Fruit fly (Drosophila melanogaster) whole organism, embryonic: ENCODE data around the gene CG5498.

Source experiments
- Asciz ChIP-seq: fragments of 200-800 bp; sonication (Bioruptor generic); optimal IDR thresholded peaks from 2 replicates; lab custom pipeline; 2017; ENCODE audit warnings: missing biosample characterization, mild to moderate bottlenecking, missing genetic modification characterization, missing genetic modification reagents
- BtbVII ChIP-seq: fragments of 200-800 bp; sonication (Bioruptor generic); optimal IDR thresholded peaks from 3 replicates; lab custom pipeline; 2017; ENCODE audit warnings: missing biosample characterization, mild to moderate bottlenecking, missing genetic modification characterization
- CG10274 ChIP-seq: fragments of 200-800 bp; sonication (Bioruptor generic); optimal IDR thresholded peaks from 3 replicates; lab custom pipeline; 2017; ENCODE audit warnings: missing biosample characterization, mild to moderate bottlenecking, missing genetic modification characterization
- CG10979 ChIP-seq: fragments of 200-800 bp; sonication (Bioruptor generic); optimal IDR thresholded peaks from 2 replicates; lab custom pipeline; 2018; ENCODE audit warnings: missing biosample characterization, mild to moderate bottlenecking, missing genetic modification characterization, moderate library complexity
- CG11504 ChIP-seq: fragments of 200-800 bp; sonication (Bioruptor generic); optimal IDR thresholded peaks from 3 replicates; lab custom pipeline; 2019; ENCODE audit warnings: missing biosample characterization, mild to moderate bottlenecking, missing genetic modification characterization, moderate library complexity
- CG11560 ChIP-seq: fragments of 200-800 bp; sonication (Bioruptor generic); IDR thresholded peaks from 3 replicates; pipeline ENCODE4 v1.3.6; 2022; ENCODE audit warnings: missing biosample characterization, missing genetic modification characterization
- CG12071 ChIP-seq: fragments of 200-800 bp; sonication (Bioruptor generic); optimal IDR thresholded peaks from 3 replicates; lab custom pipeline; 2018; ENCODE audit warnings: missing biosample characterization, mild to moderate bottlenecking, missing genetic modification characterization
- CG12769 ChIP-seq: fragments of 200-800 bp; sonication (Bioruptor generic); optimal IDR thresholded peaks from 2 replicates; lab custom pipeline; 2019; ENCODE audit warnings: missing biosample characterization, mild to moderate bottlenecking, missing genetic modification characterization, moderate library complexity
- CG13424 ChIP-seq: fragments of 200-800 bp; sonication (Bioruptor generic); optimal IDR thresholded peaks from 2 replicates; lab custom pipeline; 2019; ENCODE audit warnings: missing biosample characterization, mild to moderate bottlenecking, missing genetic modification characterization, moderate library complexity
- CG15479 ChIP-seq: fragments of 200-800 bp; sonication (Bioruptor generic); optimal IDR thresholded peaks from 3 replicates; lab custom pipeline; 2019; ENCODE audit warnings: missing biosample characterization, mild to moderate bottlenecking, missing genetic modification characterization, moderate library complexity
- CG1603 ChIP-seq: fragments of 200-800 bp; sonication (Bioruptor generic); optimal IDR thresholded peaks from 2 replicates; lab custom pipeline; 2019; ENCODE audit warnings: missing biosample characterization, mild to moderate bottlenecking, missing genetic modification characterization, moderate library complexity
- CG31441 ChIP-seq: fragments of 200-800 bp; sonication (Bioruptor generic); IDR thresholded peaks from 2 replicates; pipeline ENCODE4 v1.3.6; 2022; ENCODE audit warnings: missing biosample characterization, missing genetic modification characterization
- CG4854 ChIP-seq: fragments of 200-800 bp; sonication (Bioruptor generic); optimal IDR thresholded peaks from 2 replicates; lab custom pipeline; 2016; ENCODE audit warnings: missing biosample characterization, missing genetic modification characterization, inconsistent platforms
- CG6765 ChIP-seq: fragments of 200-800 bp; sonication (Bioruptor generic); optimal IDR thresholded peaks from 3 replicates; lab custom pipeline; 2017; ENCODE audit warnings: missing biosample characterization, mild to moderate bottlenecking, missing genetic modification characterization
- CG7372 ChIP-seq: fragments of 200-800 bp; sonication (Bioruptor generic); IDR thresholded peaks from 2 replicates; pipeline ENCODE4 v1.3.6; 2022; ENCODE audit warnings: missing biosample characterization, missing genetic modification characterization
- CG8089 ChIP-seq: fragments of 200-800 bp; sonication (Bioruptor generic); optimal IDR thresholded peaks from 3 replicates; lab custom pipeline; 2016; ENCODE audit warnings: missing biosample characterization, missing genetic modification characterization
- CG9437 ChIP-seq: fragments of 200-800 bp; sonication (Bioruptor generic); optimal IDR thresholded peaks from 2 replicates; lab custom pipeline; 2018; ENCODE audit warnings: missing biosample characterization, mild to moderate bottlenecking, missing genetic modification characterization
- CTCF ChIP-seq: fragments of 200-800 bp; sonication (Bioruptor generic); optimal IDR thresholded peaks from 2 replicates; lab custom pipeline; 2017; ENCODE audit warnings: missing biosample characterization, mild to moderate bottlenecking, missing genetic modification characterization, moderate library complexity
- Dbx ChIP-seq: fragments of 200-800 bp; sonication (Bioruptor generic); IDR thresholded peaks from 3 replicates; pipeline ENCODE4 v1.3.6; 2022; ENCODE audit warnings: missing biosample characterization, missing genetic modification characterization
- Eip74EF ChIP-seq, 2 experiments: fragments of 200-800 bp in 1 of 2; fragments of >200 bp in 1 of 2; sonication (Bioruptor generic) in 1 of 2; optimal IDR thresholded peaks; 2 replicates each; lab custom pipeline; 2017 to 2019; ENCODE audit warnings: missing biosample characterization in 2 of 2, missing genetic modification characterization in 2 of 2, mild to moderate bottlenecking in 1 of 2, moderate library complexity in 1 of 2
- Lim3 ChIP-seq: fragments of 200-800 bp; sonication (Bioruptor generic); IDR thresholded peaks from 2 replicates; pipeline ENCODE4 v1.3.6; 2022; ENCODE audit warnings: missing biosample characterization, missing genetic modification characterization
- NC2β ChIP-seq: fragments of 200-800 bp; sonication (Bioruptor generic); optimal IDR thresholded peaks from 2 replicates; lab custom pipeline; 2016; ENCODE audit warnings: missing biosample characterization, missing genetic modification characterization
- Poxn ChIP-seq: fragments of 200-800 bp; sonication (Bioruptor generic); IDR thresholded peaks from 2 replicates; pipeline ENCODE4 v1.3.6; 2022; ENCODE audit warnings: missing biosample characterization, missing genetic modification characterization
- Ravus ChIP-seq: fragments of 200-800 bp; sonication (Bioruptor generic); IDR thresholded peaks from 2 replicates; pipeline ENCODE4 v1.3.6; 2022; ENCODE audit warnings: missing biosample characterization, missing genetic modification characterization
- Sox100B ChIP-seq: fragments of 200-800 bp; sonication (Bioruptor generic); optimal IDR thresholded peaks from 3 replicates; lab custom pipeline; 2018; ENCODE audit warnings: missing biosample characterization, mild to moderate bottlenecking, missing genetic modification characterization
- Ssrp ChIP-seq: fragments of 200-800 bp; sonication (Bioruptor generic); optimal IDR thresholded peaks from 2 replicates; lab custom pipeline; 2018; ENCODE audit warnings: missing biosample characterization, mild to moderate bottlenecking, missing genetic modification characterization, moderate library complexity
- Trl ChIP-seq, 3 experiments: fragments of >200 bp in 2 of 3; fragments of 200-800 bp in 1 of 3; sonication (Bioruptor generic) in 1 of 3; optimal IDR thresholded peaks; 2 replicates in 1 of 3; 3 replicates in 2 of 3; lab custom pipeline; 2016 to 2017; ENCODE audit warnings: missing biosample characterization in 1 of 3, missing genetic modification characterization in 1 of 3
- YL-1 ChIP-seq: fragments of 200-800 bp; sonication (Bioruptor generic); optimal IDR thresholded peaks from 3 replicates; lab custom pipeline; 2017; ENCODE audit warnings: missing biosample characterization, mild to moderate bottlenecking, missing genetic modification characterization
- bsh ChIP-seq, 2 experiments: fragments of 200-800 bp; sonication (Bioruptor generic); optimal IDR thresholded peaks; 2 replicates each; lab custom pipeline; 2017 to 2018; ENCODE audit warnings: mild to moderate bottlenecking in 2 of 2, missing biosample characterization in 2 of 2, missing genetic modification characterization in 2 of 2, moderate library complexity in 1 of 2
- btn ChIP-seq: fragments of 200-800 bp; sonication (Bioruptor generic); optimal IDR thresholded peaks from 2 replicates; lab custom pipeline; 2016; ENCODE audit warnings: missing biosample characterization, missing genetic modification characterization
- dpn ChIP-seq, 2 experiments: fragments of 200-800 bp; sonication (Bioruptor generic); optimal IDR thresholded peaks; 3 replicates each; lab custom pipeline; 2016; ENCODE audit warnings: missing biosample characterization in 2 of 2, missing genetic modification characterization in 2 of 2
- en ChIP-seq: fragments of 200-800 bp; sonication (Bioruptor generic); optimal IDR thresholded peaks from 2 replicates; lab custom pipeline; 2016; ENCODE audit warnings: missing biosample characterization, missing genetic modification characterization
- fd102C ChIP-seq: fragments of 200-800 bp; sonication (Bioruptor generic); optimal IDR thresholded peaks from 2 replicates; lab custom pipeline; 2018; ENCODE audit warnings: missing biosample characterization, mild to moderate bottlenecking, missing genetic modification characterization, moderate library complexity
- gcm ChIP-seq: fragments of 200-800 bp; sonication (Bioruptor generic); optimal IDR thresholded peaks from 2 replicates; lab custom pipeline; 2019; ENCODE audit warnings: missing biosample characterization, mild to moderate bottlenecking, missing genetic modification characterization, moderate library complexity
- ham ChIP-seq: fragments of 200-800 bp; sonication (Bioruptor generic); IDR thresholded peaks from 2 replicates; pipeline ENCODE4 v1.3.6; 2022; ENCODE audit warnings: missing biosample characterization, missing genetic modification characterization
- her ChIP-seq: fragments of 200-800 bp; sonication (Bioruptor generic); optimal IDR thresholded peaks from 2 replicates; lab custom pipeline; 2016; ENCODE audit warnings: missing biosample characterization, missing genetic modification characterization
- jumu ChIP-seq: fragments of 200-800 bp; sonication (Bioruptor generic); optimal IDR thresholded peaks from 3 replicates; lab custom pipeline; 2016; ENCODE audit warnings: missing biosample characterization, missing genetic modification characterization
- pb ChIP-seq: fragments of 200-800 bp; sonication (Bioruptor generic); optimal IDR thresholded peaks from 3 replicates; lab custom pipeline; 2016; ENCODE audit warnings: missing biosample characterization, missing genetic modification characterization
- pita ChIP-seq: fragments of 200-800 bp; sonication (Bioruptor generic); optimal IDR thresholded peaks from 2 replicates; lab custom pipeline; 2017; ENCODE audit warnings: missing biosample characterization, mild to moderate bottlenecking, missing genetic modification characterization
- shn ChIP-seq: fragments of 200-800 bp; sonication (Bioruptor generic); optimal IDR thresholded peaks from 3 replicates; lab custom pipeline; 2016; ENCODE audit warnings: missing biosample characterization, missing genetic modification characterization
- sima ChIP-seq: fragments of 200-800 bp; sonication (Bioruptor generic); optimal IDR thresholded peaks from 2 replicates; lab custom pipeline; 2016; ENCODE audit warnings: missing biosample characterization, missing genetic modification characterization
- sisA ChIP-seq: fragments of 200-800 bp; sonication (Bioruptor generic); IDR thresholded peaks from 2 replicates; pipeline ENCODE4 v1.3.6; 2022; ENCODE audit warnings: missing biosample characterization, missing genetic modification characterization
- stwl ChIP-seq: fragments of 200-800 bp; sonication (Bioruptor generic); optimal IDR thresholded peaks from 3 replicates; lab custom pipeline; 2018; ENCODE audit warnings: missing biosample characterization, mild to moderate bottlenecking, missing genetic modification characterization, moderate library complexity
- tin ChIP-seq: fragments of 200-800 bp; sonication (Bioruptor generic); optimal IDR thresholded peaks from 3 replicates; lab custom pipeline; 2016; ENCODE audit warnings: missing biosample characterization, missing genetic modification characterization
- twi ChIP-seq: fragments of 200-800 bp; optimal IDR thresholded peaks from 2 replicates; lab custom pipeline; 2019; ENCODE audit warnings: missing biosample characterization, mild to moderate bottlenecking, missing genetic modification characterization, moderate library complexity
- unc-4 ChIP-seq: fragments of 200-800 bp; sonication (Bioruptor generic); IDR thresholded peaks from 2 replicates; pipeline ENCODE4 v1.3.6; 2022; ENCODE audit warnings: missing biosample characterization, missing genetic modification characterization; ENCODE audit not compliant: partially characterized antibody
- wor ChIP-seq: fragments of 200-800 bp; sonication (Bioruptor generic); IDR thresholded peaks from 2 replicates; pipeline ENCODE4 v1.3.6; 2022; ENCODE audit warnings: missing biosample characterization, missing genetic modification characterization

Gene CG5498

DNA sequence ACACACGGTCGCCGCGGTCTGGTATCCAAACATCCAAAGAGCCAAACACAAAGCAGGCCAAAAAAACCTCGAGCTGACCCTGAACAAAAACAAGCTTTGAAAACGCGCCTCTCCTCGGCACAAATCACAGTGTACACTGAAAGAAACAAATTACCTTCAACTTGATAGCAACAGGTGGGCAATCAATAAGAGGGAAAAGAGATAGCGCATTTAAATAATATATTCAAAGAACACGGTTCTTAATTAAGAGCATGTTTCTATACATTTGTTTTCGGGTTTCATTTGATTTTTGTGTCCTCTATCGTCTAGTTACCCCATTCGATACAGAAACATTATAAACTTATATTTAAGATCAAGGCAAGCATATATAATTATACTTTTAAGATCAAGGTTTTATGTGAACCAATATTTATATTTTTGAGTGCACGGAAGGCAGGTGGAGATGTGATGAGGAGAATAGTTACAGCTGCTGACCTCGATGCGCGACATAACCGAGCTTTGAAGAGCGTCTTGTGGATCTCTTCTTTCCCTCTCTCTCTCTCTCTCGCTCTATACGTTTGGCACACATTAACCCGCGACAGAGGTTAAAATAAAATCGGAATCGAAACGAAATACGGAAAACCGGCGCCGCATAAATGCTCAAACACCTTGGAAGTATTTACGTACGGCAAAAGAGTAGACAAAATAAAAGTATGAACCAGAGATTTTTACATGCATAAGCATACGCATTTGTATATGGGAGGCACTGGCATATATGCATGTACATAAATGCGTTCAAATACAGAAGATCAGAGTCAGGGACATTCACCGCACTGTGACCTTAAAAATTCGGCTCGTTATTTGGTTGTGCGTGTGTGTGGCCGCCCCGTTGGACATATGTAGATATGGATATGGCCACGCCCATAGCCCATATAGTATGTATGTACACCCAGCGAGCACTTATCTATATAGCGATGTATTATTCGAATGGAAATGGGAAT, 14.6 kb upstream of the CG5498 start (continued):
- TF ChIP-seq NC2β (GFP tag; lab: Kevin White, UChicago) = peak; percentile 50
- no peak for TF ChIP-seq fd102C (GFP tag; lab: Kevin White, UChicago)
- TF ChIP-seq Trl (optimal IDR thresholded peaks at IDR 0.05; lab: Kevin White, UChicago) = peak; percentile 51 to 67
- TF ChIP-seq Trl (GFP tag; optimal IDR thresholded peaks at IDR 0.05; lab: Kevin White, UChicago) = peak; percentile 65
- TF ChIP-seq CG12071 (GFP tag; lab: Kevin White, UChicago) = peak; percentile 67
- peak; percentile 55 for TF ChIP-seq CG1603 (tag; lab: Kevin White, UChicago)
- TF ChIP-seq stwl (tag; lab: Kevin White, UChicago) = no peak
- peak; percentile 84 for TF ChIP-seq gcm (GFP tag; lab: Kevin White, UChicago)
- TF ChIP-seq CG11504 (tag; lab: Kevin White, UChicago) = peak; percentile 92
- peak; percentile 2 for TF ChIP-seq en (GFP tag; lab: Kevin White, UChicago)
- peak; percentile 78 for TF ChIP-seq CG6765 (GFP tag; lab: Kevin White, UChicago)
- TF ChIP-seq Dbx (GFP tag; lab: Robert Waterston, UW) = peak; percentile 61; the same call in 2 of the 3 replicates
- TF ChIP-seq wor (GFP tag; lab: Robert Waterston, UW) = peak; percentile 40; the same call in 1 of the 2 replicates
- TF ChIP-seq CG15479 (GFP tag; lab: Kevin White, UChicago) = no peak
- TF ChIP-seq CG7372 (GFP tag; lab: Robert Waterston, UW) = peak; percentile 71
- peak; percentile 87 for TF ChIP-seq BtbVII (GFP tag; lab: Kevin White, UChicago)
- TF ChIP-seq unc-4 (GFP tag; lab: Robert Waterston, UW) = peak; percentile 1; the same call in 1 of the 2 replicates
- peak; percentile 91 for TF ChIP-seq CG13424 (tag; lab: Kevin White, UChicago)
- TF ChIP-seq twi (tag; lab: Kevin White, UChicago) = peak; percentile 69
- TF ChIP-seq CG10274 = peak; percentile 51
- TF ChIP-seq CTCF = peak; percentile 41
- peak; percentile 87 for TF ChIP-seq CG10979 (tag; lab: Kevin White, UChicago)
- TF ChIP-seq CG9437 (GFP tag; lab: Kevin White, UChicago) = peak; percentile 86
- TF ChIP-seq bsh (GFP tag; optimal IDR thresholded peaks at IDR 0.05; lab: Kevin White, UChicago) = peak; percentile 58 to 82
- TF ChIP-seq YL-1 (GFP tag; lab: Kevin White, UChicago) = peak; percentile 31
- TF ChIP-seq CG12769 (tag; lab: Kevin White, UChicago) = peak; percentile 56
- no peak for TF ChIP-seq pita (GFP tag; lab: Kevin White, UChicago)
- peak; percentile 75 for TF ChIP-seq CG4854 (GFP tag; lab: Kevin White, UChicago)
- no peak for TF ChIP-seq CG11560 (tag; lab: Robert Waterston, UW)
- peak; percentile 48 for TF ChIP-seq her
- peak; percentile 63 for TF ChIP-seq jumu (GFP tag; lab: Kevin White, UChicago)
- TF ChIP-seq Lim3 (GFP tag; lab: Robert Waterston, UW) = 0 out of 2 replicates have a peak, but pooled peaks have one; percentile 15
- peak; percentile 59 for TF ChIP-seq shn (GFP tag; lab: Kevin White, UChicago)
- TF ChIP-seq dpn (GFP tag; optimal IDR thresholded peaks at IDR 0.05; lab: Kevin White, UChicago) = peak; percentile 77 to 84
- TF ChIP-seq Ssrp (tag; lab: Kevin White, UChicago) = peak; percentile 86
- peak in 1 of 2 experiments; percentile 88 for TF ChIP-seq Eip74EF (GFP tag; optimal IDR thresholded peaks at IDR 0.05; lab: Kevin White, UChicago)
- peak; percentile 42; the same call in 1 of the 2 replicates for TF ChIP-seq ham (GFP tag; lab: Robert Waterston, UW)
- no peak for TF ChIP-seq sima (GFP tag; lab: Kevin White, UChicago)
- TF ChIP-seq CG31441 (GFP tag; lab: Robert Waterston, UW) = peak; percentile 86
- peak; percentile 92 for TF ChIP-seq Sox100B (GFP tag; lab: Kevin White, UChicago)
- peak; percentile 38 for TF ChIP-seq pb (GFP tag; lab: Kevin White, UChicago)
- peak; percentile 44 for TF ChIP-seq Ravus (GFP tag; lab: Robert Waterston, UW)
- TF ChIP-seq Asciz (GFP tag; lab: Kevin White, UChicago) = peak; percentile 89
- TF ChIP-seq Poxn (GFP tag; lab: Robert Waterston, UW) = no peak
- TF ChIP-seq tin (GFP tag; lab: Kevin White, UChicago) = peak; percentile 80
- peak; percentile 18 for TF ChIP-seq btn
- peak; percentile 51 for TF ChIP-seq CG8089 (GFP tag; lab: Kevin White, UChicago)
- TF ChIP-seq sisA = peak; percentile 83
